Worm (Caenorhabditis elegans): ENCODE measurements around the gene pho-10.

Gene pho-10

DNA sequence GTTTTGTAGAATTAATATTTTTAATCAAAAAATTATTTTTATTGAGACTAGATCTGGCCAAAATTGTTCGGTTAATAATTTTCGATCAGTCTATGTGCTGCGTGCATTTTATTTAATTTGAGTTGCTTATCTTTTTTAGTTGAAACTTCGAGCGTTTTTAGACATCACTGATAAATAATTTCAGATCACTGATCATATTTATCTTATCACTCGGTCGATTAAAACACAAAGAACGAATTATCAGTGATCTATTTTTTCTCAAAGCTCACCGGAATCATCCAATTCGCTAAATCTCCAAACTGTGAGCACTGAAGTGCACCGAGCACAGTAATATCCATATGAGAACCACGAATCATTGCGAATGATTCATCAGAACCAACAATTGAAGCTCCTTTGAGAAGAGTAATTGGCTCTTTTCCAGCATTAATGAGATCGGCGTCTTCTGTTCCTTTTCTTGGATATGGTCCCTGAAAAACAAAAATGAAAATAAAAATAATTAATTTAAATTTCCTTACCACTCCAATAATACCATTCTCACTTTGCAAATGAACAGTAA lies 14.8 kb upstream of the pho-10 start:
- no peak for TF ChIP-seq unc-62 (GFP tag; optimal IDR thresholded peaks at IDR 0.05)

ce11 chrII:9934570-9934969 lies 14.2 kb upstream of the pho-10 start:
- TF ChIP-seq unc-62 (GFP tag; optimal IDR thresholded peaks at IDR 0.05): no peak

DNA sequence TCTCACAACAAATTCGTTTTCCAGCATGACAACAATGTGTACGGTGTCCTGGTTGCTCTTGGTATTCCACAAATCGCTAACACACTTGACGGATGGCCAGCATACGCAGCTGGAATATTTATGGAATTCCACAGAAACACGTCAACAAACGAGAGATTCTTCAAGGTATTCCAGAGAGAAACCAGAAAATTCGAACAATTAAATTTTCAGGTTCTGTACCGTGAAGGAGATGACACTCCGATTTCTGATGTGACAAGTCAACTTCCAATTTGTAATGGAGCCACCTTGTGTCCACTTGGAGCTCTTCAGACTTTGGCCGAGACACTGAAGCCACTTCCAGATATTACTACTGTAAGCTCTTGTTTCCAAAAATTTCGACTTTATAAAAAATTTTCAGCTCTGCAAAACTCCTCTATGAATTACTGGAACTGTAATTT lies 13.6 kb upstream of the pho-10 start:
- TF ChIP-seq unc-62 (GFP tag; optimal IDR thresholded peaks at IDR 0.05): no peak

DNA sequence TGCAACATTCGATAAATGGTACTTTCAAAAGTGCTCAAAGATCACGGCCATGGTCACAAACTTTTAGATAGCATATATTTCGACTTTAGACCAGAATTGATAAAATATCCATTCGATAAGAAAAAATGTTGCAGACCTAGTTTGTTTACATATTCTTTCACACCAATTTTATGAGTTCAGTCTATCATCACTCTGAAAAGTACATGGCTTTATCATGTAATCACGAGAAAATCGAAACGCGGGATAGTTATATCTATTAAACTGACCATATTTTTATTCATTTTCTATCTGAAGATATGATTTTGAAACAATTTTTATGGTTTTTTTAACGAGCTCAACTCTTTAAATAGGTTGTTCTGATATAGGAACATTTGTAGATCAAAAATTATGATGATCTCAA lies 11.1 kb upstream of the pho-10 start, which contains the start of gene pho-11:
Gene pho-11, plus strand, starts transcription at position 374 of the 400 bp plus-strand sequence.
- no peak for TF ChIP-seq unc-62 (GFP tag; optimal IDR thresholded peaks at IDR 0.05)

DNA sequence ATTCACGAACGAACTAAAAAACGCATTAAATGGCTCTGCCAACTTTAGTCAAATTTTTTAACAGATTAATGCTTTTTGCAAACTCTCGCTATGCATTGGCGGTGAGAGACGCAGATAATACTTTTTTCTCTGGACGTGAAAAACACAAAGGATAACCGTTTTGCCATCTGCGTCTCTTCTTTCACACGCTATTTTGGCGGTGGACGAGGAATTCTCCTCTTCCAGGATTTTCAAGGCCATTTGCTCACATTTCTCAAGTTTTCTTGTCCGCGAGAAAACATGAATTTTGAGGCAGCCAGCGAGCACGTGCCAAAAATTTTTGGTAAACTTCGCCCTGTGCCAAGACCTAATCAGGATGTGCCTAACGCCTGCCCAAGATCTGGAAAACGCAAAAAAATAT lies 10.6 kb upstream of the pho-10 start:
- no peak for TF ChIP-seq unc-62 (GFP tag; optimal IDR thresholded peaks at IDR 0.05)

DNA sequence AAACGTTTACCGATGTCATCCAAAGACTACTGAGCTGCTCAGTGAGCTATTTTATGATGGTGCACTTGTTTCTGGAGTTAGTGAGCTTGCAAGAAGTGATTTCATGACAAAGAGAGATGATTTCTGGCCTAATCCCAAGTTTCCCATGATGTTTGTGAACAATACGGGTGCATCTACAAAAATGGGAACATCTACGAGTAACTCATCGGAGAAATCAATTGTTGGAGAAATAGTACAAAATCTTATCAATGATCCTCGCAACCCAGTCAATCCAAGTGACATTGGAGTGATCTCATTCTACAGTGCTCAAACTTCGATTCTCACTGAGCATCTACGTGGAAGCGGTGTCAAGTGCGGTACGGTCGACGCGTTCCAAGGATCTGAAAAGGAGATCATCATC lies 8.1 kb upstream of the pho-10 start:
- no peak for TF ChIP-seq unc-62 (GFP tag; optimal IDR thresholded peaks at IDR 0.05)

DNA sequence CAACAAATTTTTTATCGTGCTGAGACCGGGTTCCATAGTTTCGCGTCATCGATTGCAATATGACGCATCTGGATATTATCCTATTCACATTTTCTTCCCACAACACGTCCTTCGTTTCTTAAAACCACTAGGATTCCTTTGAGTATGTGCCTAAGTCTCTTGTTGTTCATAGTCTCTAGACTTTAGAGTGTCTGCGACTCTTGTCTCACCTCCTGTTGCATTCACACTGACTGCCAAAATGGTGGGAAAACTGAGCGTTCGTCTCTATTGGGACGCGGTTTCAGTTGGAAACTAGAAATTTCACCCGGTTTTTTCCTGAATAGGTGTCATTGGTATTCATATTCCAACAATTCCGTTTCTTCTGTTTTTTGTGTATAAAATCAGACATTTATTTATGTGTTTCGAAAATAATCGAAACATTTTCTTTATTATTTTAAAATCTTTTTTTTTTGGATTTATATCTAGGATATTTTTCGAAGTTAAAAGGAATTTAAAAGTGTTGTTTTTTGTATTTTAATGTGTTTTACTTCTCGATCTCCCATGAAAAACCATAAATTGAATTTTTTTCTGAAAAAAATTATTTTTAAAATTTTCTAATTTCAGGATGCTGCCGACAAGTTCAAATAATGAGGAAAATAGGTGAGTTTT lies 1.4 kb upstream of the pho-10 start, which contains the start of gene C05C10.2:
Gene C05C10.2, plus strand, starts transcription at position 598 of the 648 bp plus-strand sequence.
- TF ChIP-seq unc-62 (GFP tag; optimal IDR thresholded peaks at IDR 0.05): no peak

ce11 chrII:9917904-9918303 lies 2.5 kb downstream of the pho-10 start, which contains the start of gene C05C10.8:
Gene C05C10.8, minus strand, starts transcription at chrII:9918004.
- no peak for TF ChIP-seq unc-62 (GFP tag; optimal IDR thresholded peaks at IDR 0.05)

DNA sequence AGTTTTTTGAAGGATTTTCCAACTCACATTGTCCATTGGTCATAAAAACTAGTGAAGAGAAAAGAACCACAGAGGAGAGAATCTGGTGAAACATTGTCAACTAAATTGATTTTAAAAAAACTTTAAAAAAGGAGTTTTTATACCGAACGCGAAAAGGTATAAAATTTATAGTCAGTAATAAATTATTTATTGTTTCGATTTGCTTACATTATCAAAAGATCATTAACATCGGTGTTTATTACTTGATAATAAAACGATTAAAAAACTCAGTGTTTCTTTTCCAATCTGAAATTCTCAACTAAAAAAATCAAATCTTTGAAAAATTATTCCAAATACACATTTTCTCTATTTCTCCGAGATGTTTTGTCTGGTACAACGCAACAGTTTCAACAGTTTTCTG lies 4.2 kb downstream of the pho-10 start, which contains the start of gene F26C11.4:
Gene F26C11.4, minus strand, starts transcription at position 101 of the 400 bp plus-strand sequence.
- no peak for TF ChIP-seq unc-62 (GFP tag; optimal IDR thresholded peaks at IDR 0.05)

- no peak for TF ChIP-seq unc-62 (GFP tag; optimal IDR thresholded peaks at IDR 0.05)
Observed at ce11 chrII:9914999-9915398, 5.4 kb downstream of the pho-10 start, which contains the start of gene F26C11.3. Gene F26C11.3, minus strand, starts transcription at chrII:9915099.

DNA sequence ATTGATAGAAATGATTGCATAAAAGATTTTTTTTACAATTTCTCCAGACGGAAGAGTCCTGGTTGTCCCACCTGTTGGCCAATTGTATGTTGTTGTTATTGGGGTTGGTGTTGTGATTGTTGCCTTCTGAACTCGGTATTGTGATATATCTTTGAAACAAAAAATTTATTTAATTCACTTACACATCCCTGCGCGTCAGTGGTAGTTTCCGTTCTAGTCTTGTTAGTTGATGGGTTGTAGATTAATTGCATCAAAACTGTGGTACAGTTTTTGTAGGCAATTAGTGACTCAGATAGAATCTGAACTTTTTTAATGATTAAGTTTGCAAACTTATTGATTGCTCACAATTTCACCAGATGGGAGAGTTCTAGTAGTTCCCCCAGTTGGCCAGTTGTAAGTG lies 15.9 kb downstream of the pho-10 start:
- no peak for TF ChIP-seq unc-62 (GFP tag; optimal IDR thresholded peaks at IDR 0.05)

- TF ChIP-seq unc-62 (GFP tag; optimal IDR thresholded peaks at IDR 0.05): no peak
Observed at ce11 chrII:9900276-9900675, 20.1 kb downstream of the pho-10 start, which contains the start of gene unc-4. Gene unc-4, minus strand, starts transcription at chrII:9900376.

DNA sequence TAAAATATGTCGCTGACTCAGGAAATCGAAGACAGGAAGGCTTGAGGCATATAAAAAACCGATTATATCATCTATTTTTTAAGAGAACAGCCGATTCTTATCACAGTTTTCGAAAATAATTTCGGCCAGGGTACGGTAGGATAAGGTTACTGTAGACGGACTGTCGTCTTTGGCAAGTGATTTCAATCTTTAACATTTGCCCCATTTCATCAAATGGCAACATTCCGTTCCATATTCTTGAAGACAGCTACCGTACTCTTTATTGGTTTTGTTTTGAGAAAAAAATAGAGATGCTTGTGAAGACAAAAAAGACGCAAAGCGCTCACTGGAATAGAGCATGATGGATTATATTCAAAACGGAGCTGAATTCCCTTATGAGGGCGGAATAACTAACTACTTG lies 21.6 kb downstream of the pho-10 start:
- no peak for TF ChIP-seq unc-62 (GFP tag; optimal IDR thresholded peaks at IDR 0.05)

DNA sequence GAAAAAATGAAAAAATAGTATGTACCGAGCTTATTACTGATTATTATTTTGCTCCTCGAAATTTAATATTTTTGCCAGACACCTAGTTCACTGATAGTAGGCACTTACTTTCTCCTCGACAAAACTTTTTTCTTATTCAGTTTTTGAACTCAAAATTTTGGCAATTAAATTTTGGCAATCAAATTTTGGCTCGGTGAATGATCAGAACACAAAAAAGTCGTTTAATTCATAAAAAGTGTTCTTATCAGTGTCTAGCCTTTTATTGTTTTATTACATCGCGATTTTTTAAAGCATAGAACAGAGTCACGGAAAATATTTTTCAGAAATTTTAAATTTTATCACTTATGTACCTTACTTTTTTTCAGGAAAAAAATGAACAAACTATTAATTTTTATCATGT lies 25.2 kb downstream of the pho-10 start:
- TF ChIP-seq unc-62 (GFP tag; optimal IDR thresholded peaks at IDR 0.05): no peak

DNA sequence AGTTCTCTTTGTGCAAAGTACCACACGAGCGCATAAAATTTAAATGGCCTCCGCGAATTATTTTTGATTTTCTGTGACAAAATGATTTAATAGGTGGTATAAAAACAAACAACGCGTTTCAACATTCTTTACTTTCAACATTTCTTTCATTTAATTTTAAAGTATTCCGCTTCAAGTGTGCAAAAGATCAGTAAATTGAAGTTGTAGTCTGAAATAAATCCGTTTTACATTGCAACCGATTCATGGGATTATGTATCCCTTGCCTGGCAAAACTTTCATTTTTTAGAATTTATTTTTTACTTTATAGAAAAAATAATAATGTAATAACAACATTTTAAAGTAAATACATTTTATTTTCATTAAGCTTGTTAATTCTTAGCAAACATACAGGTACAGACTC lies 25.9 kb downstream of the pho-10 start, which contains the start of gene F26C11.1:
Gene F26C11.1, plus strand, starts transcription at position 301 of the 400 bp plus-strand sequence.
- TF ChIP-seq unc-62 (GFP tag; optimal IDR thresholded peaks at IDR 0.05): no peak

ce11 chrII:9892409-9892808 lies 28.0 kb downstream of the pho-10 start, which contains the start of gene C08H9.16:
Gene C08H9.16, plus strand, starts transcription at chrII:9892778.
- TF ChIP-seq unc-62 (GFP tag; optimal IDR thresholded peaks at IDR 0.05): no peak

DNA sequence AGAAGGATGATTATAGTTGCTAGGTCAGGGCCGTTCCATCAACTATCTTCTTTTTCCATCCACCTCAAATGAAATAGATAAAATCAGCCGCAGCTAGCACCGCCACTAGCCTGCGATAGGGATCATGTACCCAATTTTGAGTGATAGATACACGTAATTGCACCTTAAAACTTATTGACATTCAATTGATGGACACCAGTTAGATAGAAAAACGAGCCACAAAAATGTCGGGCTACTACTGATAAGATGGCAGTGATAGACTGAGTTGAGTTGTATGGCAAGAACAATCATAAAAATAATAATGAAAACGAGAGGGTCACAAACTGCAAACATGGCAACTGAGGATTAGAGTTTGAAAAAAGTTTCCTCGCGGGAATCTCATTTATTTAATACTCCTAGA lies 28.5 kb downstream of the pho-10 start:
- no peak for TF ChIP-seq unc-62 (GFP tag; optimal IDR thresholded peaks at IDR 0.05)

Data from whole organism, dauer.